Fruit fly (Drosophila melanogaster) whole organism: ENCODE results near the gene CG13723.

Experiments
- Dll ChIP-seq: fragments of >200 bp; optimal IDR thresholded peaks from 2 replicates; lab custom pipeline; 2017
- EcR ChIP-seq, 2 experiments: fragments of >200 bp; optimal IDR thresholded peaks; 2 replicates each; lab custom pipeline; 2017; ENCODE audit warnings: missing biosample characterization in 2 of 2, missing genetic modification characterization in 2 of 2, missing genetic modification reagents in 2 of 2
- pan ChIP-seq: fragments of >200 bp; optimal IDR thresholded peaks from 2 replicates; lab custom pipeline; 2017
- psq ChIP-seq: fragments of >200 bp; optimal IDR thresholded peaks from 2 replicates; lab custom pipeline; 2017

- TF ChIP-seq Dll (lab: Kevin White, UChicago) (no peak), pan (no peak), EcR (GFP tag; optimal IDR thresholded peaks at IDR 0.05; lab: Kevin White, UChicago) (no peak), psq (lab: Kevin White, UChicago) (no peak)
These were observed at the start of gene CG13723 for dm6 chr3L:17264116-17264515.
